Worm (Caenorhabditis elegans) whole organism, L1 larva: ENCODE data around the gene srz-29.

ENCODE experiments used
- ces-1 ChIP-seq: fragments of 150-350 bp; optimal IDR thresholded peaks from 2 replicates; lab custom pipeline; 2014; ENCODE audit warnings: missing biosample characterization, missing genetic modification reagents, missing genetic modification characterization
- egl-27 ChIP-seq, 2 experiments: fragments of 150-350 bp in 1 of 2; sonication (generic microtip); optimal IDR thresholded peaks; 3 replicates each; lab custom pipeline; 2017 to 2018; ENCODE audit warnings: missing biosample characterization in 2 of 2, missing genetic modification characterization in 2 of 2, missing genetic modification reagents in 2 of 2
- jun-1 ChIP-seq: fragments of 150-350 bp; optimal IDR thresholded peaks from 2 replicates; lab custom pipeline; 2014; ENCODE audit warnings: missing biosample characterization, missing genetic modification reagents, missing genetic modification characterization
- lin-15B ChIP-seq: fragments of 150-350 bp; sonication (generic microtip); optimal IDR thresholded peaks from 3 replicates; lab custom pipeline; 2014; ENCODE audit warnings: missing biosample characterization, missing genetic modification characterization
- nhr-237 ChIP-seq: fragments of 150-350 bp; optimal IDR thresholded peaks from 2 replicates; lab custom pipeline; 2014; ENCODE audit warnings: missing biosample characterization, missing genetic modification characterization
- nhr-76 ChIP-seq: sonication (generic microtip); optimal IDR thresholded peaks from 2 replicates; lab custom pipeline; 2017; ENCODE audit warnings: missing biosample characterization, missing genetic modification characterization
- nhr-77 ChIP-seq: fragments of 150-350 bp; optimal IDR thresholded peaks from 2 replicates; lab custom pipeline; 2014; ENCODE audit warnings: missing biosample characterization, missing genetic modification characterization
- nhr-84 ChIP-seq: sonication (generic microtip); optimal IDR thresholded peaks from 2 replicates; lab custom pipeline; 2017; ENCODE audit warnings: missing biosample characterization, missing genetic modification characterization
- skn-1 ChIP-seq: fragments of 150-350 bp; optimal IDR thresholded peaks from 2 replicates; lab custom pipeline; 2014; ENCODE audit warnings: missing biosample characterization, missing genetic modification characterization

DNA sequence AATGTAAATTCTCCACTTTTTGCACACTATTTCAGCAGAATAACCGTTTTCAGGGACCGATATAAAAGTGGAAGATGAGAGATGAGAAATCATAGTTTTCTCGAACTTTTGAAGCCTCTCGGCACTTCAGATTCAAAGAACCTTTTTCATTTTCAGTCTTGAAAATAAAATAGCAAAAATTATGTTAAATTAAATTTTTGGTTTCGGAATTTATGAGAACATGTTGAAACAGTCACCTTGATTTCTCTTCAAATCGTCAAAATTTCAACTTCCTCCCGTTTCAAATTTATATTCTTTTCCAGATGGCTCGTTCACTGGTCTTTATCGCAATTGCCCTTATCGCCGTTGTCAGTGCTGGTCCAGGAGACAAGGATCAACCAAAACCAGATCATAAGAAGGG, 32.9 kb upstream of the srz-29 start, which contains the start of gene srlf-26:
- TF ChIP-seq nhr-84 (tag; lab: Kevin White, UChicago) (no peak), jun-1 (tag; lab: Kevin White, UChicago) (no peak), lin-15B (tag; lab: Kevin White, UChicago) (no peak), nhr-76 (no peak), nhr-77 (tag; lab: Kevin White, UChicago) (no peak), skn-1 (tag; lab: Kevin White, UChicago) (no peak), ces-1 (GFP tag; lab: Kevin White, UChicago) (no peak), nhr-237 (tag; lab: Kevin White, UChicago) (no peak), egl-27 (tag; optimal IDR thresholded peaks at IDR 0.05; lab: Kevin White, UChicago) (no peak)
